Worm (Caenorhabditis elegans) whole organism, late embryonic: Measurements from ENCODE around the gene garr-1.

Experiments
- ama-1 ChIP-seq: fragments of 150-350 bp; optimal IDR thresholded peaks from 2 replicates; lab custom pipeline; 2014
- ceh-48 ChIP-seq: sonication (generic microtip); optimal IDR thresholded peaks from 2 replicates; lab custom pipeline; 2016; ENCODE audit warnings: missing genetic modification characterization, inconsistent platforms, missing compliant biosample characterization
- madf-2 ChIP-seq: sonication (generic microtip); optimal IDR thresholded peaks from 2 replicates; lab custom pipeline; 2017; ENCODE audit warnings: missing genetic modification characterization, missing compliant biosample characterization
- nfya-1 ChIP-seq: sonication (generic microtip); optimal IDR thresholded peaks from 2 replicates; lab custom pipeline; 2017; ENCODE audit warnings: missing genetic modification characterization, mild to moderate bottlenecking, missing compliant biosample characterization, antibody characterized with exemption, moderate library complexity
- nhr-11 ChIP-seq: fragments of 150-350 bp; optimal IDR thresholded peaks from 2 replicates; lab custom pipeline; 2014; ENCODE audit warnings: missing biosample characterization, missing genetic modification characterization

DNA sequence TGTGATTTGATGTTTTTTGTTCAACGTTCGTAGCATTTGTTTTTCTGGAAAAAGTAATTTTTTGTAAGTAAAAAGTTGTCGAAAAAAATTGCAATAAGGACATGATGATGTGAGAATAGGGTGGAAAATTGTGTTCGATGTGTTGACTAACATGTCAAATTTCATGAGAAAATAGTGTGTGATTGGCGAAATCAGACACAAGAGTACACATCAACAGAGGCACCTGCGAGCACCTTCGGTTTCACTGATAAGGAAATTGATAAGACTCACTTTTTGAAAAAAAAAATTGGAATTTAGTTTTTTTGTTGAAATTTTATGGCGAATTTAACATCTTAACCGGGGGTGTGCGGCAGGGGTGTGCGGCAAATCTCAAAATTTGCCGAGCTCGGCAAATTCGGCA, 14.5 kb downstream of the garr-1 start, which contains the start of gene hum-8:
- TF ChIP-seq ceh-48: no peak
- TF ChIP-seq nhr-11 (tag; lab: Kevin White, UChicago): no peak
- no peak for TF ChIP-seq madf-2
- no peak for TF ChIP-seq nfya-1 (tag; lab: Kevin White, UChicago)
- TF ChIP-seq ama-1 (lab: Kevin White, UChicago): no peak
